Fruit fly (Drosophila melanogaster) whole organism: Measurements from ENCODE around the gene htk.

Experiments
- CG8478 ChIP-seq: fragments of >200 bp; optimal IDR thresholded peaks from 2 replicates; lab custom pipeline; 2018; ENCODE audit warnings: inconsistent platforms
- Dll ChIP-seq: fragments of >200 bp; optimal IDR thresholded peaks from 2 replicates; lab custom pipeline; 2017
- EcR ChIP-seq, 2 experiments: fragments of >200 bp; optimal IDR thresholded peaks; 2 replicates each; lab custom pipeline; 2017; ENCODE audit warnings: missing biosample characterization in 2 of 2, missing genetic modification characterization in 2 of 2, missing genetic modification reagents in 2 of 2
- pan ChIP-seq: fragments of >200 bp; optimal IDR thresholded peaks from 2 replicates; lab custom pipeline; 2017
- psq ChIP-seq: fragments of >200 bp; optimal IDR thresholded peaks from 2 replicates; lab custom pipeline; 2017
- usp ChIP-seq: fragments of >200 bp; optimal IDR thresholded peaks from 2 replicates; lab custom pipeline; 2017; ENCODE audit warnings: missing biosample characterization, missing genetic modification characterization, mixed read lengths

DNA sequence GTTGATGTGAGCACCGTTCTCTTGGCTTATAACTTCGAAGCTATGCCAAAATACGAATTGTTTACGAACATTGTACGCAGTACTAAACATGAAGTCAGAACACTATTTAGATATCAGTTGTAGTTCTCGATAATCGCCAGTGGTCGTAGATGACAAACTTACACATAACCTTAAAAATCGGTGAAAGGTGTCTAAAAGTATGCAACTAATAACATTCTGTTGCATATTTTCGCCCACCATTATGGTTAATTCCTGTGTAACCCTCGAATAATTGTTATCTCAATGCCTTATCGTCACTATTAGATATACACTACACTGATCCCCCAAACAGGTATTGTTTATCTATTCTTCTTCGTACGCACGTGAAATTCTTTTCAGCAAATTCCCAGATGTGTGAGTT, 28.5 kb upstream of the htk start:
- TF ChIP-seq psq (lab: Kevin White, UChicago) (no peak), Dll (lab: Kevin White, UChicago) (no peak), pan (lab: Kevin White, UChicago) (no peak), CG8478 (no peak), usp (GFP tag; lab: Kevin White, UChicago) (no peak), EcR (GFP tag; optimal IDR thresholded peaks at IDR 0.05; lab: Kevin White, UChicago) (no peak)
